Worm (Caenorhabditis elegans): ENCODE measurements around the gene gcy-22.
A peak's percentile ranks its signal among the peaks of the same experiment; 100 is the strongest.

Gene gcy-22

ce11 chrV:20824962-20825609, at the start of gene gcy-22, which contains the start of gene grl-14:
Gene gcy-22 (minus strand): TSS chrV:20825062.
Gene grl-14 (plus strand): TSS chrV:20825559.
- no peak for TF ChIP-seq lin-13 (GFP tag; optimal IDR thresholded peaks at IDR 0.05)
- TF ChIP-seq mep-1 (tag; optimal IDR thresholded peaks at IDR 0.05): no peak
- no peak for TF ChIP-seq C16A3.4 (tag; optimal IDR thresholded peaks at IDR 0.05)
- no peak for TF ChIP-seq egl-13 (tag; optimal IDR thresholded peaks at IDR 0.05)
- TF ChIP-seq lin-15B (tag; optimal IDR thresholded peaks at IDR 0.05): no peak
- TF ChIP-seq ets-5 (GFP tag; IDR thresholded peaks at IDR 0.05): no peak
- TF ChIP-seq nhr-28 (tag; optimal IDR thresholded peaks at IDR 0.05): no peak
- no peak for TF ChIP-seq elt-3 (tag; optimal IDR thresholded peaks at IDR 0.05)
- no peak for TF ChIP-seq zag-1 (tag; optimal IDR thresholded peaks at IDR 0.05)
- TF ChIP-seq hlh-17 (GFP tag; optimal IDR thresholded peaks at IDR 0.05; ENCODE audit: borderline replicate concordance): no peak
- no peak for TF ChIP-seq ceh-8 (GFP tag; optimal IDR thresholded peaks at IDR 0.05)
- TF ChIP-seq unc-98 (GFP tag; IDR thresholded peaks at IDR 0.05): no peak
- TF ChIP-seq skn-1 (tag; optimal IDR thresholded peaks at IDR 0.05): no peak
- no peak for TF ChIP-seq mab-9 (GFP tag; IDR thresholded peaks at IDR 0.05)
- TF ChIP-seq vab-15 (tag; optimal IDR thresholded peaks at IDR 0.05): no peak
- no peak for TF ChIP-seq blmp-1 (tag; optimal IDR thresholded peaks at IDR 0.05)
- no peak for TF ChIP-seq xbp-1 (tag; optimal IDR thresholded peaks at IDR 0.05)
- TF ChIP-seq nhr-12 (tag; optimal IDR thresholded peaks at IDR 0.05): no peak
- TF ChIP-seq grh-1 (GFP tag; IDR thresholded peaks at IDR 0.05): no peak

- TF ChIP-seq unc-86 (tag; optimal IDR thresholded peaks at IDR 0.05): no peak
- no peak for TF ChIP-seq lin-39 (tag; optimal IDR thresholded peaks at IDR 0.05)
- TF ChIP-seq egl-27 (tag; optimal IDR thresholded peaks at IDR 0.05): no peak
- TF ChIP-seq sox-4 (tag; optimal IDR thresholded peaks at IDR 0.05): no peak
- peak; percentile 6 for TF ChIP-seq tbx-2 (tag; optimal IDR thresholded peaks at IDR 0.05)
- TF ChIP-seq mep-1 (tag; optimal IDR thresholded peaks at IDR 0.05): no peak
- no peak for TF ChIP-seq snu-23 (GFP tag; optimal IDR thresholded peaks at IDR 0.05)
- no peak for TF ChIP-seq elt-3 (tag; optimal IDR thresholded peaks at IDR 0.05)
- TF ChIP-seq C34B4.2 (tag; optimal IDR thresholded peaks at IDR 0.05): no peak
- TF ChIP-seq nhr-47 (tag; optimal IDR thresholded peaks at IDR 0.05): no peak
- peak; percentile 86 for TF ChIP-seq ces-1 (GFP tag; optimal IDR thresholded peaks at IDR 0.05)
- TF ChIP-seq ceh-8 (GFP tag; optimal IDR thresholded peaks at IDR 0.05): peak; percentile 37
- TF ChIP-seq F16B12.6 (tag; optimal IDR thresholded peaks at IDR 0.05): no peak
- TF ChIP-seq lin-14 (GFP tag; optimal IDR thresholded peaks at IDR 0.05): peak; percentile 86
- no peak for TF ChIP-seq efl-1 (optimal IDR thresholded peaks at IDR 0.05)
- TF ChIP-seq efl-1 (GFP tag; optimal IDR thresholded peaks at IDR 0.05 in 1 of 2): no peak
- TF ChIP-seq nhr-71 (tag; optimal IDR thresholded peaks at IDR 0.05): peak; percentile 18
- TF ChIP-seq ceh-63 (GFP tag; optimal IDR thresholded peaks at IDR 0.05): no peak
- TF ChIP-seq efl-3 (GFP tag; optimal IDR thresholded peaks at IDR 0.05): no peak
- TF ChIP-seq ceh-82 (tag; optimal IDR thresholded peaks at IDR 0.05): peak in 1 of 3 experiments; percentile 32
- TF ChIP-seq fkh-10 (GFP tag; optimal IDR thresholded peaks at IDR 0.05): peak; percentile 77
- TF ChIP-seq sptf-1 (tag; optimal IDR thresholded peaks at IDR 0.05): no peak
- no peak for TF ChIP-seq fos-1 (tag; optimal IDR thresholded peaks at IDR 0.05)
Observed at ce11 chrV:20873144-20873543, 48.3 kb upstream of the gcy-22 start.

ce11 chrV:20871194-20871593, 46.3 kb upstream of the gcy-22 start:
- TF ChIP-seq nhr-90 (tag; optimal IDR thresholded peaks at IDR 0.05; ENCODE audit: poor library complexity): no peak
- TF ChIP-seq lir-3 (tag; optimal IDR thresholded peaks at IDR 0.05; ENCODE audit: poor library complexity): no peak
- TF ChIP-seq pax-3 (tag; optimal IDR thresholded peaks at IDR 0.05): no peak
- TF ChIP-seq zag-1 (tag; optimal IDR thresholded peaks at IDR 0.05): no peak
- TF ChIP-seq fos-1 (tag; optimal IDR thresholded peaks at IDR 0.05): no peak
- TF ChIP-seq alr-1 (tag; optimal IDR thresholded peaks at IDR 0.05; ENCODE audit: borderline replicate concordance): no peak
- TF ChIP-seq xbp-1 (tag; optimal IDR thresholded peaks at IDR 0.05): no peak
- no peak for TF ChIP-seq nhr-47 (tag; optimal IDR thresholded peaks at IDR 0.05)
- no peak for TF ChIP-seq nhr-11 (tag; optimal IDR thresholded peaks at IDR 0.05)
- TF ChIP-seq rnt-1 (tag; optimal IDR thresholded peaks at IDR 0.05): no peak
- TF ChIP-seq C34B4.2 (tag; optimal IDR thresholded peaks at IDR 0.05): no peak
- no peak for TF ChIP-seq ces-1 (GFP tag; optimal IDR thresholded peaks at IDR 0.05)
- no peak for TF ChIP-seq fkh-4 (tag; optimal IDR thresholded peaks at IDR 0.05; ENCODE audit: borderline replicate concordance)
- no peak for TF ChIP-seq F16B12.6 (tag; optimal IDR thresholded peaks at IDR 0.05)
- TF ChIP-seq unc-30 (tag; optimal IDR thresholded peaks at IDR 0.05): no peak
- no peak for TF ChIP-seq nhr-28 (tag; optimal IDR thresholded peaks at IDR 0.05)
